Worm (Caenorhabditis elegans) whole organism, L1 larva: Measurements from ENCODE around the gene C13E3.1.

Experiments
- efl-3 ChIP-seq: fragments of 200-800 bp; sonication (Bioruptor generic); optimal IDR thresholded peaks from 2 replicates; lab custom pipeline; 2018; ENCODE audit warnings: mild to moderate bottlenecking, missing genetic modification characterization, missing compliant biosample characterization
- fkh-10 ChIP-seq: sonication (generic microtip); optimal IDR thresholded peaks from 2 replicates; lab custom pipeline; 2017; ENCODE audit warnings: missing biosample characterization, missing genetic modification reagents, missing genetic modification characterization
- fkh-4 ChIP-seq: sonication (generic microtip); optimal IDR thresholded peaks from 2 replicates; lab custom pipeline; 2016; ENCODE audit warnings: missing compliant biosample characterization, missing genetic modification characterization, borderline replicate concordance
- lsy-2 ChIP-seq, 2 experiments: fragments of 150-350 bp; optimal IDR thresholded peaks; 2 replicates each; lab custom pipeline; 2014; ENCODE audit warnings: missing biosample characterization in 2 of 2, missing genetic modification characterization in 2 of 2
- mef-2 ChIP-seq: fragments of 150-350 bp; optimal IDR thresholded peaks from 2 replicates; lab custom pipeline; 2014; ENCODE audit warnings: missing biosample characterization, missing genetic modification characterization
- nhr-19 ChIP-seq: fragments of 200-800 bp; sonication (Bioruptor generic); conservative IDR thresholded peaks from 2 replicates; pipeline ENCODE4 v1.3.6; 2022; ENCODE audit warnings: missing genetic modification characterization, missing compliant biosample characterization
- rnt-1 ChIP-seq: sonication (generic microtip); optimal IDR thresholded peaks from 2 replicates; lab custom pipeline; 2016; ENCODE audit warnings: mild to moderate bottlenecking, missing genetic modification characterization, moderate library complexity, missing compliant biosample characterization

The C13E3.1 gene

DNA sequence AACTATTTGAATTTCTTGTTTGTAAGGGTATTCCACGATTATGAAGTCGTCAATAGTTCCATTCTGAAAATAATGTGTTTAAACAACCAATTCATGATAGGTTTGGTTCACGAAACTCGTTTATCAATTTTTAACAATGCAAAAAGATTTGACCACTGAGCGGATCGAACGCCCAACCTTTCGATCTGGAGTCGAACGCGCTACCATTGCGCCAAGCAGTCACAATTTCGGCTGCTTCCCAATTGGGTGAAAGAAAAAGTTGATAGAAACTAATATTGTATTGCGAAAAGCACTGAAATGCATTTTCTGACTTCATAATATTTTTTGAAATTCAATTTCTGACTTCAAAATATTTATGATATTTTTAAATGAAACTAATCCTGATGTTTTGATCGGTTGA, 52.1 kb downstream of the C13E3.1 start:
- TF ChIP-seq lsy-2 (tag; optimal IDR thresholded peaks at IDR 0.05; lab: Kevin White, UChicago), result no peak
- no peak for TF ChIP-seq fkh-10 (GFP tag; lab: Kevin White, UChicago)
- TF ChIP-seq efl-3, result no peak
- no peak for TF ChIP-seq nhr-19 (GFP tag; lab: Robert Waterston, UW)
- no peak for TF ChIP-seq fkh-4 (tag; lab: Kevin White, UChicago)
- no peak for TF ChIP-seq rnt-1 (tag; lab: Kevin White, UChicago)
- no peak for TF ChIP-seq mef-2 (tag; lab: Kevin White, UChicago)
